Fruit fly (Drosophila melanogaster) whole organism, embryonic: ENCODE results near the gene Bdp1.
A peak's percentile ranks its signal among the peaks of the same experiment; 100 is the strongest.

Source experiments
- ATbp ChIP-seq: fragments of 200-800 bp; sonication (Bioruptor generic); optimal IDR thresholded peaks from 2 replicates; lab custom pipeline; 2017; ENCODE audit warnings: missing biosample characterization, mild to moderate bottlenecking, missing genetic modification characterization, missing genetic modification reagents
- B-H2 ChIP-seq: fragments of 200-800 bp; sonication (Bioruptor generic); optimal IDR thresholded peaks from 2 replicates; lab custom pipeline; 2018; ENCODE audit warnings: missing biosample characterization, mild to moderate bottlenecking, missing genetic modification characterization
- BEAF-32 ChIP-seq: fragments of 200-800 bp; sonication (Bioruptor generic); optimal IDR thresholded peaks from 3 replicates; lab custom pipeline; 2017; ENCODE audit warnings: missing biosample characterization, missing genetic modification characterization, mild to moderate bottlenecking, moderate library complexity, missing genetic modification reagents
- Blimp-1 ChIP-seq: fragments of 200-800 bp; sonication (Bioruptor generic); optimal IDR thresholded peaks from 3 replicates; lab custom pipeline; 2018; ENCODE audit warnings: missing biosample characterization, missing genetic modification characterization, mild to moderate bottlenecking, moderate library complexity, missing genetic modification reagents
- CG10979 ChIP-seq: fragments of 200-800 bp; sonication (Bioruptor generic); optimal IDR thresholded peaks from 2 replicates; lab custom pipeline; 2018; ENCODE audit warnings: missing biosample characterization, mild to moderate bottlenecking, missing genetic modification characterization, moderate library complexity
- CG11504 ChIP-seq: fragments of 200-800 bp; sonication (Bioruptor generic); optimal IDR thresholded peaks from 3 replicates; lab custom pipeline; 2019; ENCODE audit warnings: missing biosample characterization, mild to moderate bottlenecking, missing genetic modification characterization, moderate library complexity
- CG12155 ChIP-seq: fragments of 200-800 bp; sonication (Bioruptor generic); optimal IDR thresholded peaks from 3 replicates; lab custom pipeline; 2016; ENCODE audit warnings: missing biosample characterization, missing genetic modification characterization
- CG12391 ChIP-seq: fragments of 200-800 bp; sonication (Bioruptor generic); optimal IDR thresholded peaks from 3 replicates; lab custom pipeline; 2018; ENCODE audit warnings: missing biosample characterization, mild to moderate bottlenecking, missing genetic modification characterization, moderate library complexity
- CG13287 ChIP-seq: fragments of 200-800 bp; sonication (Bioruptor generic); IDR thresholded peaks from 2 replicates; pipeline ENCODE4 v1.3.6; 2022; ENCODE audit warnings: missing biosample characterization, missing genetic modification characterization; ENCODE audit not compliant: partially characterized antibody
- CG1602 ChIP-seq: fragments of 200-800 bp; sonication (Bioruptor generic); optimal IDR thresholded peaks from 3 replicates; lab custom pipeline; 2016; ENCODE audit warnings: missing biosample characterization, missing genetic modification characterization
- CG17385 ChIP-seq: fragments of 200-800 bp; sonication (Bioruptor generic); optimal IDR thresholded peaks from 3 replicates; lab custom pipeline; 2018; ENCODE audit warnings: missing biosample characterization, mild to moderate bottlenecking, missing genetic modification characterization
- CG1832 ChIP-seq: fragments of 200-800 bp; sonication (Bioruptor generic); optimal IDR thresholded peaks from 2 replicates; lab custom pipeline; 2017; ENCODE audit warnings: missing biosample characterization, mild to moderate bottlenecking, missing genetic modification characterization, inconsistent platforms
- CG30403 ChIP-seq: fragments of 200-800 bp; sonication (Bioruptor generic); optimal IDR thresholded peaks from 3 replicates; lab custom pipeline; 2016; ENCODE audit warnings: missing biosample characterization, missing genetic modification characterization
- CG6689 ChIP-seq: fragments of 200-800 bp; sonication (Bioruptor generic); IDR thresholded peaks from 2 replicates; pipeline ENCODE4 v1.3.6; 2022; ENCODE audit warnings: missing biosample characterization, missing genetic modification characterization
- CG7745 ChIP-seq: fragments of 200-800 bp; sonication (Bioruptor generic); optimal IDR thresholded peaks from 2 replicates; lab custom pipeline; 2018; ENCODE audit warnings: missing biosample characterization, mild to moderate bottlenecking, missing genetic modification characterization, moderate library complexity
- CG8388 ChIP-seq: fragments of 200-800 bp; sonication (Bioruptor generic); optimal IDR thresholded peaks from 2 replicates; lab custom pipeline; 2019; ENCODE audit warnings: missing biosample characterization, mild to moderate bottlenecking, missing genetic modification characterization, moderate library complexity
- CG9727 ChIP-seq: fragments of 200-800 bp; sonication (Bioruptor generic); optimal IDR thresholded peaks from 3 replicates; lab custom pipeline; 2017; ENCODE audit warnings: missing biosample characterization, mild to moderate bottlenecking, missing genetic modification characterization
- Camta ChIP-seq: fragments of 200-800 bp; sonication (Bioruptor generic); optimal IDR thresholded peaks from 2 replicates; lab custom pipeline; 2016; ENCODE audit warnings: missing biosample characterization, missing genetic modification characterization
- CoRest ChIP-seq: fragments of 200-800 bp; sonication (Bioruptor generic); optimal IDR thresholded peaks from 3 replicates; lab custom pipeline; 2018; ENCODE audit warnings: missing biosample characterization, mild to moderate bottlenecking, missing genetic modification characterization, moderate library complexity
- D ChIP-seq, 2 experiments: fragments of 200-800 bp in 1 of 2; fragments of >200 bp in 1 of 2; sonication (Bioruptor generic) in 1 of 2; optimal IDR thresholded peaks; 2 replicates in 1 of 2; 3 replicates in 1 of 2; lab custom pipeline; 2017; ENCODE audit warnings: mild to moderate bottlenecking in 1 of 2, missing biosample characterization in 1 of 2, missing genetic modification characterization in 1 of 2, missing genetic modification reagents in 1 of 2
- E2f2 ChIP-seq: fragments of 200-800 bp; sonication (Bioruptor generic); IDR thresholded peaks from 2 replicates; pipeline ENCODE4 v1.3.6; 2022; ENCODE audit warnings: missing biosample characterization, missing genetic modification characterization
- HLHmδ ChIP-seq: fragments of 200-800 bp; sonication (Bioruptor generic); optimal IDR thresholded peaks from 2 replicates; lab custom pipeline; 2018; ENCODE audit warnings: missing biosample characterization, mild to moderate bottlenecking, missing genetic modification characterization, moderate library complexity
- HmgZ ChIP-seq: fragments of 200-800 bp; sonication (Bioruptor generic); optimal IDR thresholded peaks from 2 replicates; lab custom pipeline; 2018; ENCODE audit warnings: missing biosample characterization, mild to moderate bottlenecking, missing genetic modification characterization
- Hsf ChIP-seq: fragments of 200-800 bp; sonication (Bioruptor generic); optimal IDR thresholded peaks from 3 replicates; lab custom pipeline; 2016; ENCODE audit warnings: missing biosample characterization, missing genetic modification characterization
- Jarid2 ChIP-seq: fragments of 200-800 bp; sonication (Bioruptor generic); optimal IDR thresholded peaks from 3 replicates; lab custom pipeline; 2017; ENCODE audit warnings: mild to moderate bottlenecking, missing biosample characterization, missing genetic modification reagents, missing genetic modification characterization
- Myb ChIP-seq: fragments of 200-800 bp; sonication (Bioruptor generic); optimal IDR thresholded peaks from 2 replicates; lab custom pipeline; 2016; ENCODE audit warnings: missing biosample characterization, missing genetic modification characterization
- Sry-β ChIP-seq: fragments of 200-800 bp; sonication (Bioruptor generic); optimal IDR thresholded peaks from 2 replicates; lab custom pipeline; 2018; ENCODE audit warnings: missing biosample characterization, mild to moderate bottlenecking, missing genetic modification characterization, moderate library complexity
- Sry-δ ChIP-seq: fragments of 200-800 bp; sonication (Bioruptor generic); optimal IDR thresholded peaks from 2 replicates; lab custom pipeline; 2016; ENCODE audit warnings: missing biosample characterization, missing genetic modification characterization
- Trl ChIP-seq, 3 experiments: fragments of >200 bp in 2 of 3; fragments of 200-800 bp in 1 of 3; sonication (Bioruptor generic) in 1 of 3; optimal IDR thresholded peaks; 2 replicates in 1 of 3; 3 replicates in 2 of 3; lab custom pipeline; 2016 to 2017; ENCODE audit warnings: missing biosample characterization in 1 of 3, missing genetic modification characterization in 1 of 3
- Xrp1 ChIP-seq: fragments of 200-800 bp; sonication (Bioruptor generic); IDR thresholded peaks from 2 replicates; pipeline ENCODE4 v1.3.6; 2022; ENCODE audit warnings: missing biosample characterization, missing genetic modification characterization
- ara ChIP-seq: fragments of 200-800 bp; sonication (Bioruptor generic); IDR thresholded peaks from 2 replicates; pipeline ENCODE4 v1.3.6; 2022; ENCODE audit warnings: missing biosample characterization, missing genetic modification characterization
- bbx ChIP-seq: fragments of 200-800 bp; sonication (Bioruptor generic); IDR thresholded peaks from 2 replicates; pipeline ENCODE4 v1.3.6; 2022; ENCODE audit warnings: missing biosample characterization, missing genetic modification characterization; ENCODE audit not compliant: partially characterized antibody
- croc ChIP-seq: fragments of 200-800 bp; sonication (Bioruptor generic); conservative IDR thresholded peaks from 3 replicates; pipeline ENCODE4 v1.3.6; 2022; ENCODE audit warnings: missing biosample characterization, missing genetic modification characterization
- dpn ChIP-seq, 2 experiments: fragments of 200-800 bp; sonication (Bioruptor generic); optimal IDR thresholded peaks; 3 replicates each; lab custom pipeline; 2016; ENCODE audit warnings: missing biosample characterization in 2 of 2, missing genetic modification characterization in 2 of 2
- fd64A ChIP-seq: fragments of 200-800 bp; sonication (Bioruptor generic); optimal IDR thresholded peaks from 3 replicates; lab custom pipeline; 2018; ENCODE audit warnings: missing biosample characterization, mild to moderate bottlenecking, missing genetic modification characterization
- gsb ChIP-seq: fragments of 200-800 bp; sonication (Bioruptor generic); IDR thresholded peaks from 2 replicates; pipeline ENCODE4 v1.3.6; 2022; ENCODE audit warnings: missing biosample characterization, missing genetic modification characterization
- h ChIP-seq: fragments of >200 bp; optimal IDR thresholded peaks from 2 replicates; lab custom pipeline; 2017
- hkb ChIP-seq, 2 experiments: fragments of 200-800 bp in 1 of 2; fragments of >200 bp in 1 of 2; sonication (Bioruptor generic) in 1 of 2; IDR thresholded peaks in 1 of 2; optimal IDR thresholded peaks in 1 of 2; 2 replicates each; pipeline versions ENCODE4 v1.3.6 to Lab custom; 2017 to 2022; ENCODE audit warnings: missing biosample characterization in 1 of 2, missing genetic modification characterization in 1 of 2
- mam ChIP-seq: fragments of 200-800 bp; sonication (Bioruptor generic); optimal IDR thresholded peaks from 3 replicates; lab custom pipeline; 2016; ENCODE audit warnings: missing biosample characterization, missing genetic modification characterization
- nau ChIP-seq: fragments of 200-800 bp; sonication (Bioruptor generic); optimal IDR thresholded peaks from 3 replicates; lab custom pipeline; 2017; ENCODE audit warnings: missing biosample characterization, mild to moderate bottlenecking, missing genetic modification characterization, missing genetic modification reagents
- nom ChIP-seq: fragments of 200-800 bp; sonication (Bioruptor generic); optimal IDR thresholded peaks from 2 replicates; lab custom pipeline; 2017; ENCODE audit warnings: missing biosample characterization, missing genetic modification characterization, mild to moderate bottlenecking, moderate library complexity, missing genetic modification reagents
- rib ChIP-seq: fragments of 200-800 bp; sonication (Bioruptor generic); IDR thresholded peaks from 2 replicates; pipeline ENCODE4 v1.3.6; 2022; ENCODE audit warnings: missing biosample characterization, missing genetic modification characterization
- row ChIP-seq: fragments of 200-800 bp; sonication (Bioruptor generic); IDR thresholded peaks from 3 replicates; pipeline ENCODE4 v1.3.6; 2022; ENCODE audit warnings: missing biosample characterization, missing genetic modification characterization
- sd ChIP-seq: fragments of 200-800 bp; sonication (Bioruptor generic); optimal IDR thresholded peaks from 3 replicates; lab custom pipeline; 2018; ENCODE audit warnings: missing biosample characterization, mild to moderate bottlenecking, missing genetic modification characterization, moderate library complexity
- so ChIP-seq: fragments of 200-800 bp; sonication (Bioruptor generic); IDR thresholded peaks from 3 replicates; pipeline ENCODE4 v1.3.6; 2022; ENCODE audit warnings: missing biosample characterization, missing genetic modification characterization
- sug ChIP-seq: fragments of 200-800 bp; optimal IDR thresholded peaks from 2 replicates; lab custom pipeline; 2019; ENCODE audit warnings: missing biosample characterization, mild to moderate bottlenecking, missing genetic modification characterization, moderate library complexity
- tap ChIP-seq: fragments of 200-800 bp; optimal IDR thresholded peaks from 3 replicates; lab custom pipeline; 2019; ENCODE audit warnings: missing biosample characterization, mild to moderate bottlenecking, missing genetic modification characterization, moderate library complexity
- vvl ChIP-seq: fragments of 200-800 bp; sonication (Bioruptor generic); IDR thresholded peaks from 2 replicates; pipeline ENCODE4 v1.3.6; 2022; ENCODE audit warnings: missing biosample characterization, missing genetic modification characterization
- yki ChIP-seq: fragments of >200 bp; optimal IDR thresholded peaks from 3 replicates; lab custom pipeline; 2018

The Bdp1 gene

dm6 chr2L:13368940-13369339, 4.8 kb downstream of the Bdp1 start, which contains the start of gene CG31855 (continued):
- peak; percentile 81 for TF ChIP-seq CG17385 (GFP tag; lab: Kevin White, UChicago)
- TF ChIP-seq CG7745 (tag; lab: Kevin White, UChicago), result no peak
- TF ChIP-seq D (optimal IDR thresholded peaks at IDR 0.05; lab: Kevin White, UChicago), result no peak
- peak; percentile 56 for TF ChIP-seq D (GFP tag; optimal IDR thresholded peaks at IDR 0.05; lab: Kevin White, UChicago)
- peak; percentile 72 for TF ChIP-seq CG8388
- TF ChIP-seq mam (GFP tag; lab: Kevin White, UChicago), result peak; percentile 83
- TF ChIP-seq HLHmδ (GFP tag; lab: Kevin White, UChicago), result no peak
- TF ChIP-seq CG1832, result no peak
- TF ChIP-seq Blimp-1 (GFP tag; lab: Kevin White, UChicago), result peak; percentile 71
- peak; percentile 61 for TF ChIP-seq ATbp (GFP tag; lab: Kevin White, UChicago)
- TF ChIP-seq fd64A (GFP tag; lab: Kevin White, UChicago), result no peak
- TF ChIP-seq bbx (GFP tag; lab: Robert Waterston, UW), result no peak
- TF ChIP-seq Camta, result peak; percentile 71
- TF ChIP-seq ara, result peak; percentile 62; the same call in 1 of the 2 replicates
- peak; percentile 52; the same call in 1 of the 2 replicates for TF ChIP-seq gsb (GFP tag; lab: Robert Waterston, UW)
- TF ChIP-seq CG9727 (GFP tag; lab: Kevin White, UChicago), result peak; percentile 72
- TF ChIP-seq croc (GFP tag; lab: Robert Waterston, UW), result peak; percentile 53
- TF ChIP-seq sd (tag; lab: Kevin White, UChicago), result peak; percentile 53
- no peak for TF ChIP-seq yki (lab: Kevin White, UChicago)
- TF ChIP-seq nom, result peak; percentile 73
- peak; percentile 65 for TF ChIP-seq Myb (GFP tag; lab: Kevin White, UChicago)
- peak; percentile 75 for TF ChIP-seq nau
- TF ChIP-seq CoRest, result peak; percentile 78
- TF ChIP-seq CG6689 (GFP tag; lab: Robert Waterston, UW), result peak; percentile 63
- TF ChIP-seq Xrp1, result peak; percentile 86
- TF ChIP-seq Hsf (GFP tag; lab: Kevin White, UChicago), result peak; percentile 80
- no peak for TF ChIP-seq h (lab: Kevin White, UChicago)
- peak; percentile 80 to 90 for TF ChIP-seq dpn (GFP tag; optimal IDR thresholded peaks at IDR 0.05; lab: Kevin White, UChicago)
- no peak for TF ChIP-seq Trl (optimal IDR thresholded peaks at IDR 0.05; lab: Kevin White, UChicago)
- peak; percentile 79 for TF ChIP-seq Trl (GFP tag; optimal IDR thresholded peaks at IDR 0.05; lab: Kevin White, UChicago)
- peak; percentile 92 for TF ChIP-seq vvl (GFP tag; lab: Robert Waterston, UW)

- peak; percentile 24; the same call in 1 of the 2 replicates for TF ChIP-seq CG13287 (GFP tag; lab: Robert Waterston, UW)
- TF ChIP-seq hkb (optimal IDR thresholded peaks at IDR 0.05; lab: Kevin White, UChicago), result no peak
- TF ChIP-seq hkb (GFP tag; IDR thresholded peaks at IDR 0.05; lab: Robert Waterston, UW), result peak; percentile 30; the same call in 1 of the 2 replicates
- TF ChIP-seq BEAF-32 (GFP tag; lab: Kevin White, UChicago), result peak; percentile 10
- peak; percentile 71 for TF ChIP-seq row (GFP tag; lab: Robert Waterston, UW)
- TF ChIP-seq Jarid2 (GFP tag; lab: Kevin White, UChicago), result no peak
- TF ChIP-seq CG12391 (tag; lab: Kevin White, UChicago), result peak; percentile 42
- peak; percentile 26 for TF ChIP-seq B-H2 (GFP tag; lab: Kevin White, UChicago)
- peak; percentile 81; the same call in 1 of the 2 replicates for TF ChIP-seq rib (GFP tag; lab: Robert Waterston, UW)
- TF ChIP-seq CG10979 (tag; lab: Kevin White, UChicago), result peak; percentile 29
- no peak for TF ChIP-seq so (GFP tag; lab: Robert Waterston, UW)
- peak; percentile 79 for TF ChIP-seq Sry-β (GFP tag; lab: Kevin White, UChicago)
- peak; percentile 4 for TF ChIP-seq CG1602 (GFP tag; lab: Kevin White, UChicago)
- TF ChIP-seq HmgZ (tag; lab: Kevin White, UChicago), result peak; percentile 25
- peak; percentile 50 for TF ChIP-seq CoRest
- peak; percentile 48 for TF ChIP-seq sug
- TF ChIP-seq CG11504 (tag; lab: Kevin White, UChicago), result peak; percentile 43
- TF ChIP-seq tap, result no peak
- TF ChIP-seq CG30403 (GFP tag; lab: Kevin White, UChicago), result peak; percentile 36
- TF ChIP-seq CG17385 (GFP tag; lab: Kevin White, UChicago), result peak; percentile 3
- peak; percentile 22 for TF ChIP-seq CG12155 (GFP tag; lab: Kevin White, UChicago)
- TF ChIP-seq E2f2 (GFP tag; lab: Robert Waterston, UW), result peak; percentile 28
- TF ChIP-seq Sry-δ (GFP tag; lab: Kevin White, UChicago), result no peak
Observed at dm6 chr2L:13367378-13367777, 6.3 kb downstream of the Bdp1 start, which contains the start of gene Tap42. Gene Tap42, plus strand, starts transcription at chr2L:13367617.
